Fruit fly (Drosophila melanogaster): ENCODE measurements around the gene Mrm2.

The Mrm2 gene

DNA sequence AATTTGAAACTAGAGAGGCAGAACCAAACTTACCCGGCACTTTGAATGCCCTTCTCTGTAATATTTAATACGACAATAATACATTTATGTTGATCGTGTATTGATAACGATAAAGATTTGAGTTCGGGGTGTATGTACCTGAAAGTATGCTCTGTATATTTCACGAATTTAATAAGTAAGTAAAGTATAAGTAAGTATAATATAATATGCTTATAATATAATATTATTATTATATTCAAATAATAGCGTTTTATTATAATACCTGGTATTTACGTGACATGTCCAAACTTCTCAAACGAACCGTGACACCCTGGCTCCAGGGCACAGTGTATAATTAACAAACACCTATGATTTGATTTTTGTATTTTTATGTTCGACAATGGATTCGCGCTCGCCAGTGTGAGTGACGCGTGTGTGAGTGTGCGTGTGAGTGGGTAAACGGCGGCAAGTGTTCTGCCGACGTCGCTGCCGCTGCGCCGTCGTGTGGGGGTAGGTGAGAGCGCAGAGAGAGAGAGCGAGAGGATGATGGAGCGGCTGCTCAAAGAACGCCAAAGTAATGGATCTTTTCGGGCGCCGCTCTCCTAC lies 28.3 kb downstream of the Mrm2 start:
- TF ChIP-seq fkh (GFP tag; optimal IDR thresholded peaks at IDR 0.05) (peak; percentile 68), CG6163 (GFP tag; IDR thresholded peaks at IDR 0.05) (0 out of 3 replicates have a peak, but pooled peaks have one; percentile 6), Sox14 (GFP tag; optimal IDR thresholded peaks at IDR 0.05) (no peak), Hr4 (GFP tag; optimal IDR thresholded peaks at IDR 0.05) (no peak), CG6854 (GFP tag; optimal IDR thresholded peaks at IDR 0.05) (no peak), Eip78C (GFP tag) (peak; percentile 46), CG32006 (GFP tag; optimal IDR thresholded peaks at IDR 0.05) (peak; percentile 31), CG6276 (GFP tag; optimal IDR thresholded peaks at IDR 0.05) (peak; percentile 60)

DNA sequence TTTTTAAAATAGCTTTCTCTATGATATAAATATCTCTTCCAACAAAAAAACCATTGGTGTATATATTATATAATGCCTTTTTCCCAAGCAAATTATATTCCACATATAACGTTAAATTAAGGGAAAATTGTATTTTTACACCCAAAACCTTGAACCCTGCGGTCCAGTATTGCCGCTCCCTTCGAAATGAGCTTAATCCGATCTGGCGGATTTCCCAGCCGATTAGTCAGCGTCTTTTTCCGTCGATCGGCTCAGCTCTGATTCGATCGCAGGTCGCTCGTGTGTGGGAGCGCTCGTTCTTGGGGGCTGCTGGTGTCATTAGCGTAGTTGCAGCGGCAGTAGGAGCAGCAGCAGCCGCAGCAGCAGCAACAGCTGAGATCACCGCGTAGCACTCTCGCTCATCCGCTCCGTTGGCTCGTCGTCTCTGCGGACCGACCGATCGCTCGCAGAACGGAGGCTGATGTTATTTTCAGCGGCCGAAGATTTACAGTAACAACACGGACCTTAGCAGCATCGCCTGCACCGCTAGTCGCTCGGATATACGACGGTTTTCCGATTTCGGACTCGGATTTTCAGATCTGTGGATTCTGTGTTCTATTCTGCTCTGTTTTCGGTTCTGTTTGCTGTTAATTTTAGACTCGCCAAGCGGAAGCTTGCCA lies 29.1 kb downstream of the Mrm2 start, which contains the start of gene CG4733:
CG4733 (plus strand) TSS at position 350 of the 659 bp plus-strand sequence.
- peak; percentile 20 for TF ChIP-seq net (GFP tag; optimal IDR thresholded peaks at IDR 0.05)
- TF ChIP-seq pdm3 (GFP tag; optimal IDR thresholded peaks at IDR 0.05) = peak; percentile 8
- 0 out of 3 replicates have a peak, but pooled peaks have one; percentile 20 for TF ChIP-seq CG6163 (GFP tag; IDR thresholded peaks at IDR 0.05)
- peak; percentile 16 for TF ChIP-seq CG32006 (GFP tag; optimal IDR thresholded peaks at IDR 0.05)
- TF ChIP-seq CG16779 (tag; optimal IDR thresholded peaks at IDR 0.05) = no peak
- peak; percentile 5 for TF ChIP-seq acj6 (GFP tag; optimal IDR thresholded peaks at IDR 0.05)
- peak; percentile 4 for TF ChIP-seq Sox14 (GFP tag; optimal IDR thresholded peaks at IDR 0.05)
- no peak for TF ChIP-seq CG6808 (GFP tag; optimal IDR thresholded peaks at IDR 0.05)
- TF ChIP-seq svp (GFP tag) = peak; percentile 71
- TF ChIP-seq eg (GFP tag; IDR thresholded peaks at IDR 0.05) = peak; percentile 34; the same call in 1 of the 3 replicates
- no peak for TF ChIP-seq Smox (GFP tag; optimal IDR thresholded peaks at IDR 0.05)
- TF ChIP-seq Hr4 (GFP tag; optimal IDR thresholded peaks at IDR 0.05) = peak; percentile 12

DNA sequence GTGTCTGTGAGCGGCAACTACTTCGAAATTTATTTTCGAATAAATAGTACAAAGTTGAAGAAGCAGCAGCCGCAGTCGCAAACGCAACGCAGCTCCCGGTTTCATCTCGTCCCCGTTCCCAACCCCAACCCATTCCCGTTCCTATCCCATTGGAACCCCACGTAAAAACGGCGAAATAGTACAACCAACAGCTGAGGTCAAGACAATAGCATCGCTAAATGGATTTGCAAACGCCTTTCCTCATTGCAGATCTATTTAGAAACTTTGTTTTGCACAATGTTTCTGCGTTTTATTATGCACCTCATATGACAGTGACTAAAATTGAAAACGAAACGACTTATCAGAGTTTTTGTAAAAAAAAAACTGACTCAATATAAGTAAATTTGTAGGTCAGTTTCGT lies 30.0 kb downstream of the Mrm2 start:
- TF ChIP-seq CG8119 (GFP tag; IDR thresholded peaks at IDR 0.05) (no peak), Ets96B (tag; optimal IDR thresholded peaks at IDR 0.05) (no peak), spab (GFP tag; optimal IDR thresholded peaks at IDR 0.05) (no peak), fd59A (GFP tag; optimal IDR thresholded peaks at IDR 0.05) (no peak), lz (GFP tag; optimal IDR thresholded peaks at IDR 0.05) (no peak), CG8632 (GFP tag; optimal IDR thresholded peaks at IDR 0.05) (no peak), Hr39 (GFP tag; optimal IDR thresholded peaks at IDR 0.05) (no peak), eg (GFP tag; IDR thresholded peaks at IDR 0.05) (0 out of 3 replicates have a peak, but pooled peaks have one; percentile 26), CG6163 (GFP tag; IDR thresholded peaks at IDR 0.05) (no peak), CG3032 (tag; optimal IDR thresholded peaks at IDR 0.05) (no peak), Met (GFP tag; optimal IDR thresholded peaks at IDR 0.05) (no peak), salr (GFP tag; optimal IDR thresholded peaks at IDR 0.05) (no peak), CG6276 (GFP tag; optimal IDR thresholded peaks at IDR 0.05) (no peak), CG31627 (GFP tag; optimal IDR thresholded peaks at IDR 0.05) (no peak), Eip78C (GFP tag) (peak; percentile 59), acj6 (GFP tag; optimal IDR thresholded peaks at IDR 0.05) (no peak)

DNA sequence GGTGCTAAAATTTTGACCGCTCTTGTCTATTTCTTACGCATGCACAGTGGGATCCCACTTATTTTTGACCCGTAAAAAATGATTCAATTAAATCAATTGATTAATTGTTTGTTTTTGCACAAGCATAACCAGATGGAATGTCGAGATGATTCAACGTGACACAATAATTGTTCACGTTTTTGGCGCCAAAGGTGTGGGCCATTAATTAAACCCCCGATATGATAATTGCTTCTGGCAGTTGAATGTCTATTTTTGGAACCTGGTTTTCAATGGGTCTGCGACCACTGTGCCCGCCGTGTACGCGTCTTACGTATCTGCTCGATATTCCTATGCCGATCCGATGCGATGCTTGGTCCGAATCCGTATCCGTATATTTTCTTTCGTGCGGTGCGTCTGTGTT lies 30.6 kb downstream of the Mrm2 start:
- TF ChIP-seq fd85E (GFP tag; optimal IDR thresholded peaks at IDR 0.05) (no peak), vri (GFP tag; optimal IDR thresholded peaks at IDR 0.05) (no peak), dsx (GFP tag; optimal IDR thresholded peaks at IDR 0.05; ENCODE audit: poor library complexity, severe bottlenecking) (no peak), CG15336 (GFP tag; IDR thresholded peaks at IDR 0.05) (peak; percentile 72), cyc (GFP tag; optimal IDR thresholded peaks at IDR 0.05) (peak; percentile 33), dac (GFP tag; optimal IDR thresholded peaks at IDR 0.05) (no peak), CG8632 (GFP tag; optimal IDR thresholded peaks at IDR 0.05) (no peak), Hr4 (GFP tag; optimal IDR thresholded peaks at IDR 0.05) (peak; percentile 50), CG1621 (tag; optimal IDR thresholded peaks at IDR 0.05) (no peak), CG8119 (GFP tag; IDR thresholded peaks at IDR 0.05) (peak; percentile 58), CG8319 (GFP tag; optimal IDR thresholded peaks at IDR 0.05) (no peak), CG6163 (GFP tag; IDR thresholded peaks at IDR 0.05) (peak; percentile 56), eg (GFP tag; IDR thresholded peaks at IDR 0.05) (peak; percentile 66; the same call in 2 of the 3 replicates), pdm3 (GFP tag; optimal IDR thresholded peaks at IDR 0.05) (no peak), CG11902 (GFP tag; optimal IDR thresholded peaks at IDR 0.05) (peak; percentile 6), CG6792 (GFP tag; optimal IDR thresholded peaks at IDR 0.05) (no peak), CG16779 (tag; optimal IDR thresholded peaks at IDR 0.05) (no peak), acj6 (GFP tag; optimal IDR thresholded peaks at IDR 0.05) (peak; percentile 19), svp (GFP tag) (peak; percentile 76), Eip75B (GFP tag; optimal IDR thresholded peaks at IDR 0.05) (no peak), lz (GFP tag; optimal IDR thresholded peaks at IDR 0.05) (peak; percentile 26), Gug (GFP tag; IDR thresholded peaks at IDR 0.05) (no peak), Hr38 (GFP tag; optimal IDR thresholded peaks at IDR 0.05) (no peak), CG11762 (GFP tag; optimal IDR thresholded peaks at IDR 0.05; ENCODE audit: insufficient read depth) (no peak), Sox14 (GFP tag; optimal IDR thresholded peaks at IDR 0.05) (peak; percentile 37), CG11294 (GFP tag; IDR thresholded peaks at IDR 0.05) (peak; percentile 58; the same call in 1 of the 2 replicates), fd59A (GFP tag; optimal IDR thresholded peaks at IDR 0.05) (no peak), CG6276 (GFP tag; optimal IDR thresholded peaks at IDR 0.05) (no peak)

All from whole organism, prepupa.